Fruit fly (Drosophila melanogaster): Measurements from ENCODE around the gene mud.
A peak's percentile ranks its signal among the peaks of the same experiment; 100 is the strongest.

The mud gene

dm6 chrX:14227043-14227442 is 20.5 kb upstream of the mud start:
- no peak for TF ChIP-seq fd64A (GFP tag; optimal IDR thresholded peaks at IDR 0.05)
- no peak for TF ChIP-seq CG18262 (tag; optimal IDR thresholded peaks at IDR 0.05)
- TF ChIP-seq bigmax (GFP tag; optimal IDR thresholded peaks at IDR 0.05) = no peak
- no peak for TF ChIP-seq CG12659 (GFP tag; optimal IDR thresholded peaks at IDR 0.05)
- no peak for TF ChIP-seq CG42726 (GFP tag; IDR thresholded peaks at IDR 0.05; ENCODE audit: partially characterized antibody)
- no peak for TF ChIP-seq NC2α (GFP tag; optimal IDR thresholded peaks at IDR 0.05)
- TF ChIP-seq CG3407 (GFP tag; optimal IDR thresholded peaks at IDR 0.05) = no peak
- TF ChIP-seq bab2 (GFP tag; optimal IDR thresholded peaks at IDR 0.05) = no peak
- TF ChIP-seq Nf-YC (tag; optimal IDR thresholded peaks at IDR 0.05) = no peak
- no peak for TF ChIP-seq pum (GFP tag; optimal IDR thresholded peaks at IDR 0.05)
- TF ChIP-seq Fer2 (tag; optimal IDR thresholded peaks at IDR 0.05) = no peak
- TF ChIP-seq CG18476 (GFP tag; optimal IDR thresholded peaks at IDR 0.05) = no peak
- no peak for TF ChIP-seq zen (tag; optimal IDR thresholded peaks at IDR 0.05)
- no peak for TF ChIP-seq fd3F (GFP tag; optimal IDR thresholded peaks at IDR 0.05)
- TF ChIP-seq sim (GFP tag; IDR thresholded peaks at IDR 0.05) = no peak

- TF ChIP-seq gce (GFP tag; IDR thresholded peaks at IDR 0.05) = no peak
- no peak for TF ChIP-seq CHES-1-like (GFP tag; optimal IDR thresholded peaks at IDR 0.05)
- TF ChIP-seq CG12236 (GFP tag; optimal IDR thresholded peaks at IDR 0.05) = no peak
- no peak for TF ChIP-seq ro (GFP tag; IDR thresholded peaks at IDR 0.05)
- peak; percentile 75 for TF ChIP-seq nmo (GFP tag; optimal IDR thresholded peaks at IDR 0.05)
- no peak for TF ChIP-seq CG12104 (GFP tag; optimal IDR thresholded peaks at IDR 0.05)
- no peak for TF ChIP-seq CG8478 (optimal IDR thresholded peaks at IDR 0.05)
- TF ChIP-seq scrt (GFP tag; optimal IDR thresholded peaks at IDR 0.05) = no peak
- TF ChIP-seq chn (GFP tag; optimal IDR thresholded peaks at IDR 0.05) = no peak
- peak; percentile 34 for TF ChIP-seq pzg (GFP tag; optimal IDR thresholded peaks at IDR 0.05)
- no peak for TF ChIP-seq gsb-n (tag; optimal IDR thresholded peaks at IDR 0.05)
- peak; percentile 62 for TF ChIP-seq CG2129 (GFP tag; IDR thresholded peaks at IDR 0.05; ENCODE audit: partially characterized antibody)
- no peak for TF ChIP-seq CG11456 (GFP tag; IDR thresholded peaks at IDR 0.05)
- TF ChIP-seq CG13296 (GFP tag; optimal IDR thresholded peaks at IDR 0.05) = no peak
- TF ChIP-seq E2f1 (GFP tag; IDR thresholded peaks at IDR 0.05) = no peak
- peak; percentile 47 for TF ChIP-seq Fer3 (tag; optimal IDR thresholded peaks at IDR 0.05)
- TF ChIP-seq Lhr (GFP tag; optimal IDR thresholded peaks at IDR 0.05) = no peak
- TF ChIP-seq CG7556 (GFP tag; optimal IDR thresholded peaks at IDR 0.05) = peak; percentile 24
- peak; percentile 22 for TF ChIP-seq tin (GFP tag; optimal IDR thresholded peaks at IDR 0.05)
- no peak for TF ChIP-seq Dfd (GFP tag; optimal IDR thresholded peaks at IDR 0.05)
- TF ChIP-seq CG6254 (GFP tag; optimal IDR thresholded peaks at IDR 0.05) = no peak
- peak; percentile 5 for TF ChIP-seq ewg (GFP tag; optimal IDR thresholded peaks at IDR 0.05)
- TF ChIP-seq CG9932 (GFP tag; IDR thresholded peaks at IDR 0.05) = peak; percentile 59
- peak; percentile 85 for TF ChIP-seq Opbp (GFP tag; IDR thresholded peaks at IDR 0.05; ENCODE audit: partially characterized antibody)
- no peak for TF ChIP-seq Hey (tag; optimal IDR thresholded peaks at IDR 0.05)
- TF ChIP-seq hbn (GFP tag; IDR thresholded peaks at IDR 0.05; ENCODE audit: partially characterized antibody) = peak; percentile 86
- peak in 1 of 3 experiments; percentile 48 for TF ChIP-seq lola (GFP tag; optimal IDR thresholded peaks at IDR 0.05)
- TF ChIP-seq Lim3 (GFP tag; IDR thresholded peaks at IDR 0.05) = no peak
- TF ChIP-seq CG43689 (GFP tag; IDR thresholded peaks at IDR 0.05) = no peak
- no peak for TF ChIP-seq gem (tag; optimal IDR thresholded peaks at IDR 0.05)
- no peak for TF ChIP-seq CG10321 (GFP tag; IDR thresholded peaks at IDR 0.05)
- TF ChIP-seq stc (GFP tag; IDR thresholded peaks at IDR 0.05) = no peak
- no peak for TF ChIP-seq fd102C (GFP tag; optimal IDR thresholded peaks at IDR 0.05)
- no peak for TF ChIP-seq unpg (GFP tag; optimal IDR thresholded peaks at IDR 0.05)
- no peak for TF ChIP-seq CG15479 (GFP tag; optimal IDR thresholded peaks at IDR 0.05)
These were observed 13.6 kb upstream of the mud start, which contains the start of gene CG42271 for dm6 chrX:14233843-14234337. Gene CG42271, minus strand, starts transcription at chrX:14234066.

Data from whole organism, embryonic.